Worm (Caenorhabditis elegans) whole organism, mixed stage, embryonic: ENCODE results near the gene B0280.7.
A peak's percentile ranks its signal among the peaks of the same experiment; 100 is the strongest.

ENCODE experiments used
- bed-3 ChIP-seq: fragments of 200-800 bp; sonication (Bioruptor generic); optimal IDR thresholded peaks from 3 replicates; lab custom pipeline; 2018; ENCODE audit warnings: mild to moderate bottlenecking, missing genetic modification characterization, moderate library complexity, missing compliant biosample characterization
- ceh-39 ChIP-seq: fragments of 150-350 bp; optimal IDR thresholded peaks from 2 replicates; lab custom pipeline; 2014; ENCODE audit warnings: missing biosample characterization, missing genetic modification characterization
- ceh-43 ChIP-seq: fragments of 200-800 bp; sonication (Bioruptor generic); optimal IDR thresholded peaks from 2 replicates; lab custom pipeline; 2018; ENCODE audit warnings: mild to moderate bottlenecking, missing genetic modification characterization, moderate library complexity, missing compliant biosample characterization
- ceh-83 ChIP-seq: fragments of 200-800 bp; sonication (Bioruptor generic); optimal IDR thresholded peaks from 2 replicates; lab custom pipeline; 2018; ENCODE audit warnings: mild to moderate bottlenecking, missing genetic modification characterization, missing compliant biosample characterization
- ces-1 ChIP-seq: fragments of 150-350 bp; optimal IDR thresholded peaks from 2 replicates; lab custom pipeline; 2014; ENCODE audit warnings: missing biosample characterization, missing genetic modification reagents, missing genetic modification characterization
- cnd-1 ChIP-seq: fragments of 200-800 bp; sonication (Bioruptor generic); optimal IDR thresholded peaks from 2 replicates; lab custom pipeline; 2018; ENCODE audit warnings: mild to moderate bottlenecking, missing genetic modification characterization, missing compliant biosample characterization
- drap-1 ChIP-seq: fragments of 200-800 bp; sonication (Bioruptor generic); optimal IDR thresholded peaks from 3 replicates; lab custom pipeline; 2018; ENCODE audit warnings: mild to moderate bottlenecking, missing genetic modification characterization, missing compliant biosample characterization
- elt-1 ChIP-seq: sonication (generic microtip); optimal IDR thresholded peaks from 2 replicates; lab custom pipeline; 2017; ENCODE audit warnings: missing genetic modification characterization, mild to moderate bottlenecking, missing compliant biosample characterization, antibody characterized with exemption, moderate library complexity, borderline replicate concordance; ENCODE audit not compliant: insufficient read depth
- elt-3 ChIP-seq: fragments of 150-350 bp; optimal IDR thresholded peaks from 2 replicates; lab custom pipeline; 2014; ENCODE audit warnings: missing biosample characterization, missing genetic modification characterization
- flh-1 ChIP-seq: fragments of 200-800 bp; sonication (Bioruptor generic); optimal IDR thresholded peaks from 2 replicates; lab custom pipeline; 2018; ENCODE audit warnings: mild to moderate bottlenecking, missing genetic modification characterization, moderate library complexity, missing compliant biosample characterization
- ham-2 ChIP-seq: fragments of 200-800 bp; sonication (Bioruptor generic); optimal IDR thresholded peaks from 2 replicates; lab custom pipeline; 2018; ENCODE audit warnings: mild to moderate bottlenecking, missing genetic modification characterization, missing compliant biosample characterization
- lin-13 ChIP-seq: fragments of 150-350 bp; optimal IDR thresholded peaks from 2 replicates; lab custom pipeline; 2014; ENCODE audit warnings: missing biosample characterization, missing genetic modification characterization
- lin-32 ChIP-seq: fragments of 200-800 bp; sonication (Bioruptor generic); optimal IDR thresholded peaks from 2 replicates; lab custom pipeline; 2018; ENCODE audit warnings: mild to moderate bottlenecking, missing genetic modification characterization, missing compliant biosample characterization
- lsy-2 ChIP-seq: fragments of 150-350 bp; optimal IDR thresholded peaks from 2 replicates; lab custom pipeline; 2014; ENCODE audit warnings: missing biosample characterization, missing genetic modification characterization
- mep-1 ChIP-seq: fragments of 150-350 bp; optimal IDR thresholded peaks from 2 replicates; lab custom pipeline; 2017; ENCODE audit warnings: missing biosample characterization, missing genetic modification reagents, missing genetic modification characterization, inconsistent platforms
- mls-2 ChIP-seq: sonication (generic microtip); optimal IDR thresholded peaks from 2 replicates; lab custom pipeline; 2016; ENCODE audit warnings: mild to moderate bottlenecking, missing genetic modification characterization, moderate library complexity, missing compliant biosample characterization
- nhr-12 ChIP-seq: fragments of 150-350 bp; optimal IDR thresholded peaks from 2 replicates; lab custom pipeline; 2014; ENCODE audit warnings: missing biosample characterization, missing genetic modification characterization
- nhr-237 ChIP-seq: fragments of 150-350 bp; optimal IDR thresholded peaks from 2 replicates; lab custom pipeline; 2014; ENCODE audit warnings: missing biosample characterization, missing genetic modification characterization
- nhr-28 ChIP-seq: fragments of 150-350 bp; optimal IDR thresholded peaks from 2 replicates; lab custom pipeline; 2014; ENCODE audit warnings: missing biosample characterization, missing genetic modification characterization
- nhr-76 ChIP-seq: sonication (generic microtip); optimal IDR thresholded peaks from 2 replicates; lab custom pipeline; 2017; ENCODE audit warnings: missing biosample characterization, missing genetic modification characterization
- sem-2 ChIP-seq: fragments of 200-800 bp; sonication (Bioruptor generic); optimal IDR thresholded peaks from 2 replicates; lab custom pipeline; 2018; ENCODE audit warnings: mild to moderate bottlenecking, missing genetic modification characterization, missing compliant biosample characterization
- snpc-4 ChIP-seq: fragments of 150-350 bp; optimal IDR thresholded peaks from 2 replicates; lab custom pipeline; 2014; ENCODE audit warnings: missing biosample characterization, missing genetic modification characterization
- sptf-1 ChIP-seq: sonication (generic microtip); optimal IDR thresholded peaks from 2 replicates; lab custom pipeline; 2017; ENCODE audit warnings: mild to moderate bottlenecking, missing genetic modification characterization, moderate library complexity, missing compliant biosample characterization
- tbx-8 ChIP-seq: fragments of 200-800 bp; sonication (Bioruptor generic); optimal IDR thresholded peaks from 2 replicates; lab custom pipeline; 2018; ENCODE audit warnings: mild to moderate bottlenecking, missing genetic modification characterization, moderate library complexity, missing compliant biosample characterization
- unc-120 ChIP-seq: sonication (generic microtip); optimal IDR thresholded peaks from 2 replicates; lab custom pipeline; 2017; ENCODE audit warnings: missing genetic modification characterization, missing compliant biosample characterization; ENCODE audit not compliant: poor library complexity, severe bottlenecking
- unc-62 ChIP-seq: fragments of 150-350 bp; optimal IDR thresholded peaks from 2 replicates; lab custom pipeline; 2014; ENCODE audit warnings: missing biosample characterization, missing genetic modification reagents, missing genetic modification characterization
- zip-8 ChIP-seq: fragments of 150-350 bp; optimal IDR thresholded peaks from 2 replicates; lab custom pipeline; 2014; ENCODE audit warnings: missing biosample characterization, missing genetic modification characterization
- ztf-11 ChIP-seq: fragments of 150-350 bp; optimal IDR thresholded peaks from 2 replicates; lab custom pipeline; 2014; ENCODE audit warnings: missing biosample characterization, missing genetic modification characterization

Gene B0280.7

ce11 chrIII:7096481-7096880 is 15.2 kb downstream of the B0280.7 start:
- TF ChIP-seq lin-32 (no peak), lsy-2 (tag; lab: Kevin White, UChicago) (no peak), nhr-12 (no peak), ces-1 (GFP tag; lab: Kevin White, UChicago) (no peak), mls-2 (tag; lab: Kevin White, UChicago) (no peak), drap-1 (no peak), nhr-237 (tag; lab: Kevin White, UChicago) (no peak), unc-120 (tag; lab: Kevin White, UChicago) (no peak), elt-3 (tag; lab: Kevin White, UChicago) (no peak), sem-2 (GFP tag; lab: Kevin White, UChicago) (no peak), lin-13 (tag; lab: Kevin White, UChicago) (no peak), ceh-43 (GFP tag; lab: Kevin White, UChicago) (no peak), ham-2 (GFP tag; lab: Kevin White, UChicago) (no peak), elt-1 (tag; lab: Kevin White, UChicago) (no peak)
- TF ChIP-seq, all 35 proteins: peak for 0

ce11 chrIII:7095156-7095555 is 16.5 kb downstream of the B0280.7 start, which contains the start of gene nhr-9:
Gene nhr-9 (plus strand): TSS chrIII:7095462.
- TF ChIP-seq nhr-76 (no peak), mls-2 (tag; lab: Kevin White, UChicago) (no peak), ham-2 (GFP tag; lab: Kevin White, UChicago) (no peak), tbx-8 (no peak), ces-1 (GFP tag; lab: Kevin White, UChicago) (no peak), ceh-39 (no peak), flh-1 (GFP tag; lab: Kevin White, UChicago) (no peak), snpc-4 (tag; lab: Kevin White, UChicago) (no peak), elt-1 (tag; lab: Kevin White, UChicago) (no peak), ceh-43 (GFP tag; lab: Kevin White, UChicago) (no peak), sptf-1 (tag; lab: Kevin White, UChicago) (no peak), drap-1 (no peak), mep-1 (no peak), nhr-28 (tag; lab: Kevin White, UChicago) (no peak)

- TF ChIP-seq unc-62 (GFP tag; lab: Kevin White, UChicago) (no peak), ceh-39 (no peak), bed-3 (GFP tag; lab: Kevin White, UChicago) (no peak), nhr-237 (tag; lab: Kevin White, UChicago) (no peak), ztf-11 (no peak), snpc-4 (tag; lab: Kevin White, UChicago) (no peak), zip-8 (tag; lab: Kevin White, UChicago) (no peak), ces-1 (GFP tag; lab: Kevin White, UChicago) (no peak), elt-1 (tag; lab: Kevin White, UChicago) (no peak), lin-32 (no peak)
- TF ChIP-seq, all 35 proteins: peak for 0
Observed at ce11 chrIII:7091042-7091441, 20.7 kb downstream of the B0280.7 start, which contains the start of gene ZK418.2. Gene ZK418.2 (plus strand): TSS chrIII:7091342.

- TF ChIP-seq zip-8 (tag; lab: Kevin White, UChicago) (no peak), lin-13 (tag; lab: Kevin White, UChicago) (no peak), ceh-39 (no peak), bed-3 (GFP tag; lab: Kevin White, UChicago) (no peak), ceh-83 (no peak), nhr-76 (no peak), mep-1 (no peak), drap-1 (no peak)
Observed at ce11 chrIII:7090545-7090944, 21.1 kb downstream of the B0280.7 start, which contains the start of gene ZK418.10. Gene ZK418.10 (minus strand): TSS chrIII:7090692.

ce11 chrIII:7087691-7088323 is 23.9 kb downstream of the B0280.7 start, which contains the start of gene fubl-2:
Gene fubl-2 (minus strand): TSS chrIII:7087741.
- TF ChIP-seq flh-1 (GFP tag; lab: Kevin White, UChicago) (no peak), ces-1 (GFP tag; lab: Kevin White, UChicago) (peak; percentile 4), cnd-1 (no peak), mep-1 (peak; percentile 27), lin-13 (tag; lab: Kevin White, UChicago) (no peak), ztf-11 (no peak), ceh-39 (peak; percentile 80)
